Fruit fly (Drosophila melanogaster) S2 (cell line): ENCODE measurements around the gene Ppt1.

Experiments used
- CG8478 ChIP-seq: fragments of >200 bp; optimal IDR thresholded peaks from 2 replicates; lab custom pipeline; 2018
- CTCF ChIP-seq, 2 experiments: fragments of >200 bp; optimal IDR thresholded peaks; 2 replicates each; lab custom pipeline; 2018

DNA sequence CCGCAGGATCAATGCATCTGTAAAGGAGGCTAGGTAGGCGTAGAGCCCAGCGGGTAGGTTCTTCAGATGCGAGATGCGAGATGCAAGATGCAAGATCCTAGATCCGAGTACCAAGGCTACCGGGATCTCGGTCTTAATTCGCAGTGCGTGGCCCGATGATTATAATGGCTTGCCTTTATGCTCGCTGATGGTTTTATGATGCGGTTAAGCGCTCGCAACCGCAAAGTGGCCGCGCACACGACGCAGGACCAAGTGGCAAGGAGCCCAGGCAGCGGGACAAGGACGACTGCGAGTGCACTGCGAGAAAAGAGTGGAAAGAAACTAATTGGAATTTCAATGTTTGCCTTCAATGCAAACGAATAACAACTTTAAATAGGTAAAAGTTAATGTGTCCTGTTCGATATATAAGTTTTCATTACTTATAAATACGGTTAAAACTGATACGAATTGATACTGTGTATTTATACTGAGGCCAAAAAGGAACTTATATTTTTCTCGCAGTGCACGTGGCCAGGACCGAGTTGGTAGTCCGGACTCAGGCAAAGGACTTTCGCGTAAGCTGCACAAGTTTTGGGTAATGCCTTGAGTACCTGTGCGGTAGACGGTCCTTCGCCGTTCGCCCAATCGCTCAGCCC lies 36.0 kb downstream of the Ppt1 start:
- no peak for TF ChIP-seq CG8478 (lab: Kevin White, UChicago)
- no peak for TF ChIP-seq CTCF (optimal IDR thresholded peaks at IDR 0.05; lab: Kevin White, UChicago)
